Worm (Caenorhabditis elegans) whole organism, young adult: ENCODE data around the gene F22F7.3.

Experiments
- B0035.1 ChIP-seq: sonication (generic microtip); optimal IDR thresholded peaks from 2 replicates; lab custom pipeline; 2016; ENCODE audit warnings: missing genetic modification characterization, mild to moderate bottlenecking, missing compliant biosample characterization, missing genotype, missing genetic modification reagents
- B0261.1 ChIP-seq: sonication (generic microtip); optimal IDR thresholded peaks from 2 replicates; lab custom pipeline; 2016; ENCODE audit warnings: mild to moderate bottlenecking, missing genetic modification characterization, moderate library complexity, missing compliant biosample characterization
- C17E4.6 ChIP-seq: fragments of 200-800 bp; sonication (Bioruptor generic); IDR thresholded peaks from 2 replicates; pipeline ENCODE4 v1.3.6; 2022; ENCODE audit warnings: missing genetic modification reagents, missing genetic modification characterization, missing compliant biosample characterization
- F23B12.7 ChIP-seq: sonication (generic microtip); optimal IDR thresholded peaks from 2 replicates; lab custom pipeline; 2017; ENCODE audit warnings: missing genetic modification characterization, mild to moderate bottlenecking, missing compliant biosample characterization, antibody characterized with exemption, moderate library complexity; ENCODE audit not compliant: insufficient read depth
- F33H1.4 ChIP-seq: fragments of 200-800 bp; sonication (Bioruptor generic); IDR thresholded peaks from 2 replicates; pipeline ENCODE4 v1.3.6; 2022; ENCODE audit warnings: missing genetic modification reagents, missing genetic modification characterization, missing compliant biosample characterization
- F37B4.10 ChIP-seq: fragments of 200-800 bp; sonication (Bioruptor generic); IDR thresholded peaks from 2 replicates; pipeline ENCODE4 v1.3.6; 2022; ENCODE audit warnings: missing genetic modification characterization, missing compliant biosample characterization
- F49E8.2 ChIP-seq: sonication (generic microtip); optimal IDR thresholded peaks from 3 replicates; lab custom pipeline; 2017; ENCODE audit warnings: missing genetic modification characterization, mild to moderate bottlenecking, missing compliant biosample characterization, antibody characterized with exemption, moderate library complexity; ENCODE audit not compliant: insufficient read depth
- K11D2.4 ChIP-seq: fragments of 200-800 bp; sonication (Bioruptor generic); IDR thresholded peaks from 2 replicates; pipeline ENCODE4 v1.3.6; 2022; ENCODE audit warnings: missing genetic modification reagents, missing genetic modification characterization, missing compliant biosample characterization
- T26A5.8 ChIP-seq: sonication (generic microtip); optimal IDR thresholded peaks from 2 replicates; lab custom pipeline; 2016; ENCODE audit warnings: missing genetic modification characterization, missing compliant biosample characterization
- Y53F4B.3 ChIP-seq: fragments of 200-800 bp; sonication (Bioruptor generic); IDR thresholded peaks from 2 replicates; pipeline ENCODE4 v1.3.6; 2022; ENCODE audit warnings: missing genetic modification reagents, missing genetic modification characterization, missing compliant biosample characterization
- Y67H2A.10 ChIP-seq: fragments of 200-800 bp; sonication (Bioruptor generic); conservative IDR thresholded peaks from 2 replicates; pipeline ENCODE4 v1.3.6; 2022; ENCODE audit warnings: missing genetic modification reagents, missing genetic modification characterization, missing compliant biosample characterization
- Y79H2A.3 ChIP-seq: fragments of 200-800 bp; sonication (Bioruptor generic); conservative IDR thresholded peaks from 2 replicates; pipeline ENCODE4 v1.3.6; 2022; ENCODE audit warnings: missing genetic modification reagents, missing genetic modification characterization, missing compliant biosample characterization
- aptf-3 ChIP-seq: fragments of 200-800 bp; sonication (Bioruptor generic); IDR thresholded peaks from 2 replicates; pipeline ENCODE4 v1.3.6; 2022; ENCODE audit warnings: missing genetic modification characterization, missing compliant biosample characterization
- attf-6 ChIP-seq: fragments of 200-800 bp; sonication (Bioruptor generic); IDR thresholded peaks from 2 replicates; pipeline ENCODE4 v1.3.6; 2022; ENCODE audit warnings: missing genetic modification reagents, missing genetic modification characterization, missing compliant biosample characterization
- cebp-1 ChIP-seq, 2 experiments: fragments of 200-800 bp in 1 of 2; sonication (Bioruptor generic) in 1 of 2; sonication (generic microtip) in 1 of 2; IDR thresholded peaks in 1 of 2; optimal IDR thresholded peaks in 1 of 2; 2 replicates each; pipeline versions ENCODE4 v1.3.6 to Lab custom; 2017 to 2022; ENCODE audit warnings: missing compliant biosample characterization in 2 of 2, missing genetic modification characterization in 2 of 2, mild to moderate bottlenecking in 1 of 2, missing genetic modification reagents in 1 of 2, moderate library complexity in 1 of 2
- ceh-100 ChIP-seq: fragments of 200-800 bp; sonication (Bioruptor generic); IDR thresholded peaks from 2 replicates; pipeline ENCODE4 v1.3.6; 2022; ENCODE audit warnings: missing genetic modification reagents, missing genetic modification characterization, missing compliant biosample characterization
- ceh-79 ChIP-seq: sonication (generic microtip); optimal IDR thresholded peaks from 2 replicates; lab custom pipeline; 2017; ENCODE audit warnings: mild to moderate bottlenecking, missing genetic modification characterization, missing compliant biosample characterization
- ceh-91 ChIP-seq: fragments of 200-800 bp; sonication (Bioruptor generic); IDR thresholded peaks from 2 replicates; pipeline ENCODE4 v1.3.6; 2022; ENCODE audit warnings: missing genetic modification reagents, missing genetic modification characterization, missing compliant biosample characterization
- dox-1 ChIP-seq: fragments of 200-800 bp; sonication (Bioruptor generic); IDR thresholded peaks from 2 replicates; pipeline ENCODE4 v1.3.6; 2022; ENCODE audit warnings: missing genetic modification reagents, missing genetic modification characterization, missing compliant biosample characterization
- dpl-1 ChIP-seq: fragments of 150-350 bp; optimal IDR thresholded peaks from 2 replicates; lab custom pipeline; 2014; ENCODE audit warnings: missing biosample characterization, missing genetic modification reagents, missing genetic modification characterization
- efl-1 ChIP-seq: fragments of 150-350 bp; optimal IDR thresholded peaks from 2 replicates; lab custom pipeline; 2014; ENCODE audit warnings: missing biosample characterization, missing genetic modification reagents, missing genetic modification characterization
- hmg-1.2 ChIP-seq: fragments of 200-800 bp; sonication (Bioruptor generic); IDR thresholded peaks from 2 replicates; pipeline ENCODE4 v1.3.6; 2022; ENCODE audit warnings: missing genetic modification reagents, missing genetic modification characterization, missing compliant biosample characterization
- let-607 ChIP-seq, 2 experiments: fragments of 200-800 bp in 1 of 2; sonication (Bioruptor generic) in 1 of 2; sonication (generic microtip) in 1 of 2; optimal IDR thresholded peaks; 2 replicates each; lab custom pipeline; 2016 to 2018; ENCODE audit warnings: mild to moderate bottlenecking in 2 of 2, missing compliant biosample characterization in 2 of 2, missing genetic modification characterization in 2 of 2, moderate library complexity in 2 of 2, missing genotype in 1 of 2
- lin-40 ChIP-seq: sonication (generic microtip); optimal IDR thresholded peaks from 2 replicates; lab custom pipeline; 2016; ENCODE audit warnings: missing genetic modification characterization, mild to moderate bottlenecking, missing compliant biosample characterization, missing genotype, missing genetic modification reagents
- lin-54 ChIP-seq: fragments of 200-800 bp; sonication (Bioruptor generic); optimal IDR thresholded peaks from 2 replicates; lab custom pipeline; 2018; ENCODE audit warnings: mild to moderate bottlenecking, missing genetic modification characterization, missing compliant biosample characterization
- lir-1 ChIP-seq: fragments of 200-800 bp; sonication (Bioruptor generic); conservative IDR thresholded peaks from 2 replicates; pipeline ENCODE4 v1.3.6; 2022; ENCODE audit warnings: missing genetic modification reagents, missing genetic modification characterization, missing compliant biosample characterization
- lsl-1 ChIP-seq: fragments of 200-800 bp; sonication (Bioruptor generic); optimal IDR thresholded peaks from 2 replicates; lab custom pipeline; 2018; ENCODE audit warnings: mild to moderate bottlenecking, missing genetic modification characterization, moderate library complexity, missing compliant biosample characterization
- lsy-27 ChIP-seq: sonication (generic microtip); optimal IDR thresholded peaks from 2 replicates; lab custom pipeline; 2017; ENCODE audit warnings: missing genetic modification characterization, mild to moderate bottlenecking, missing compliant biosample characterization, antibody characterized with exemption, missing genotype, borderline replicate concordance; ENCODE audit not compliant: insufficient read depth
- madf-6 ChIP-seq: fragments of 200-800 bp; sonication (Bioruptor generic); IDR thresholded peaks from 2 replicates; pipeline ENCODE4 v1.3.6; 2022; ENCODE audit warnings: missing genetic modification reagents, missing genetic modification characterization, missing compliant biosample characterization
- nhr-120 ChIP-seq: fragments of 200-800 bp; sonication (Bioruptor generic); IDR thresholded peaks from 2 replicates; pipeline ENCODE4 v1.3.6; 2022; ENCODE audit warnings: missing genetic modification characterization, missing compliant biosample characterization
- nhr-27 ChIP-seq: fragments of 200-800 bp; sonication (Bioruptor generic); optimal IDR thresholded peaks from 2 replicates; lab custom pipeline; 2018; ENCODE audit warnings: mild to moderate bottlenecking, missing genetic modification characterization, moderate library complexity, missing compliant biosample characterization
- nhr-80 ChIP-seq: sonication (generic microtip); optimal IDR thresholded peaks from 2 replicates; lab custom pipeline; 2016; ENCODE audit warnings: missing genetic modification characterization, missing compliant biosample characterization
- pbrm-1 ChIP-seq: fragments of 200-800 bp; sonication (Bioruptor generic); IDR thresholded peaks from 2 replicates; pipeline ENCODE4 v1.3.6; 2022; ENCODE audit warnings: missing genetic modification reagents, missing genetic modification characterization, missing compliant biosample characterization
- rcor-1 ChIP-seq: fragments of 200-800 bp; sonication (Bioruptor generic); IDR thresholded peaks from 2 replicates; pipeline ENCODE4 v1.3.6; 2022; ENCODE audit warnings: missing genetic modification reagents, missing genetic modification characterization, missing compliant biosample characterization
- snpc-1.1 ChIP-seq: sonication (generic microtip); optimal IDR thresholded peaks from 2 replicates; lab custom pipeline; 2017; ENCODE audit warnings: missing genetic modification characterization, mild to moderate bottlenecking, missing compliant biosample characterization, antibody characterized with exemption, moderate library complexity, missing genotype, missing genetic modification reagents; ENCODE audit not compliant: insufficient read depth
- snpc-1.3 ChIP-seq: sonication (generic microtip); optimal IDR thresholded peaks from 2 replicates; lab custom pipeline; 2017; ENCODE audit warnings: missing genetic modification characterization, mild to moderate bottlenecking, missing compliant biosample characterization, antibody characterized with exemption, moderate library complexity, missing genotype, missing genetic modification reagents; ENCODE audit not compliant: insufficient read depth
- snpc-3.4 ChIP-seq: sonication (generic microtip); optimal IDR thresholded peaks from 2 replicates; lab custom pipeline; 2017; ENCODE audit warnings: missing genetic modification characterization, mild to moderate bottlenecking, missing compliant biosample characterization, antibody characterized with exemption, moderate library complexity, missing genotype, missing genetic modification reagents
- snpc-4 ChIP-seq, 5 experiments: fragments of 150-350 bp in 1 of 5; sonication (generic microtip) in 4 of 5; optimal IDR thresholded peaks; 2 replicates each; lab custom pipeline; 2014 to 2018; ENCODE audit warnings: missing genetic modification characterization in 5 of 5, missing biosample characterization in 3 of 5, antibody characterized with exemption in 2 of 5, mild to moderate bottlenecking in 2 of 5, missing compliant biosample characterization in 2 of 5, missing genotype in 2 of 5, moderate library complexity in 2 of 5, missing genetic modification reagents in 1 of 5
- somi-1 ChIP-seq: fragments of 200-800 bp; sonication (Bioruptor generic); optimal IDR thresholded peaks from 2 replicates; lab custom pipeline; 2018; ENCODE audit warnings: mild to moderate bottlenecking, missing genetic modification characterization, missing compliant biosample characterization
- tlf-1 ChIP-seq: fragments of 200-800 bp; sonication (Bioruptor generic); optimal IDR thresholded peaks from 2 replicates; lab custom pipeline; 2018; ENCODE audit warnings: mild to moderate bottlenecking, missing genetic modification characterization, missing compliant biosample characterization
- xnd-1 ChIP-seq: sonication (generic microtip); optimal IDR thresholded peaks from 2 replicates; lab custom pipeline; 2016; ENCODE audit warnings: missing genotype, missing genetic modification reagents, missing genetic modification characterization, missing compliant biosample characterization

F22F7.3 gene

DNA sequence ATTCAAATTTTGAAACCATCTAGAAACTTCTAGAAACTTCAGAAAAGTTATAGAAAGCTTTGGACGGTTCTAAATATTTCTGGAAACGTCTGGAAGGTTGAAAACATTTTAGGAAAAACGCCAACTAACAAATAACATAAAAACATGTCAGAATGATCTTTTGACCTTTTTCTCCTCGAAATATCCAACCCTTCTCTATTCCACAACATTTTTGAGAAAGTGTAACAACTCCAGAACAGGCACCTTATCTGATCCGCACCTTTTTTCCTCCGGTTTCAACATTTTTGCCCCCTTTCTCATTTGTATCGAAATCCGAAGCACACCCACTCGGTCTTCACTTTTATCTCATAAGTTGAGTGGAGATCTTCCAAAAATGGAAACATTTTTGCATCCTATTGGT is at the start of gene F22F7.3:
Gene F22F7.3 (plus strand): TSS at position 301 of the 400 bp plus-strand sequence.
- no peak for TF ChIP-seq K11D2.4
- no peak for TF ChIP-seq hmg-1.2 (GFP tag; lab: Robert Waterston, UW)
- no peak for TF ChIP-seq lir-1
- TF ChIP-seq nhr-120: no peak
- no peak for TF ChIP-seq snpc-1.3
- TF ChIP-seq aptf-3: no peak
- TF ChIP-seq madf-6 (GFP tag; lab: Robert Waterston, UW): no peak
- TF ChIP-seq ceh-100 (GFP tag; lab: Robert Waterston, UW): no peak
- no peak for TF ChIP-seq efl-1 (GFP tag; lab: Kevin White, UChicago)
- TF ChIP-seq somi-1 (GFP tag; lab: Kevin White, UChicago): no peak
- TF ChIP-seq T26A5.8 (tag; lab: Kevin White, UChicago): no peak

DNA sequence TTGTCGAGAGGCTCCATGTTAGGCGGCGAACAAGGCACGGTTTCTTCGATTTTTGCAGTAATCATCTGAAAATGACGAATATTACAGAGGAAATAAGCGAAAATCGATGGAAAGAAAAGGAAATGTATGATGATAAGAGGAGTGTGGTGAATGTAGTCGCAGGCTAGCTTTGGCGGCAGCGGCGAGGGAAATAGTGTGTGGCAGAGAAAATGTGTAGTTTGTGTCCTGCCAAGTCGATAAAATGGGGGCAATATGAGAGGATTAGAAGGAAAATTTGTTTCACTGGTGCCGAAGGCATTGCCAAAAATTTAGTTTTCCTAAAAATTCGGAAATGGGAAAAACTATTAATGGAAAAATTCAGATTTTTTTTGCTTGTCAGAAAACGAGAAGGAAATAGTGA is 43.7 kb upstream of the F22F7.3 start, which contains the start of gene nhr-86:
Gene nhr-86 (minus strand): TSS at position 71 of the 400 bp plus-strand sequence.
- TF ChIP-seq hmg-1.2 (GFP tag; lab: Robert Waterston, UW): peak; percentile 45; the same call in 1 of the 2 replicates
- TF ChIP-seq attf-6 (GFP tag; lab: Robert Waterston, UW): no peak
- no peak for TF ChIP-seq Y53F4B.3 (GFP tag; lab: Robert Waterston, UW)
- no peak for TF ChIP-seq cebp-1 (GFP tag; IDR thresholded peaks at IDR 0.05; lab: Robert Waterston, UW)
- peak; percentile 15 for TF ChIP-seq cebp-1 (tag; optimal IDR thresholded peaks at IDR 0.05; lab: Kevin White, UChicago)
- TF ChIP-seq B0261.1 (tag; lab: Kevin White, UChicago): no peak
- no peak for TF ChIP-seq lir-1
- TF ChIP-seq nhr-27 (tag; lab: Kevin White, UChicago): no peak
- no peak for TF ChIP-seq B0035.1 (tag; lab: Kevin White, UChicago)
- peak; percentile 19 for TF ChIP-seq nhr-80 (tag; lab: Kevin White, UChicago)
- TF ChIP-seq ceh-79: no peak

DNA sequence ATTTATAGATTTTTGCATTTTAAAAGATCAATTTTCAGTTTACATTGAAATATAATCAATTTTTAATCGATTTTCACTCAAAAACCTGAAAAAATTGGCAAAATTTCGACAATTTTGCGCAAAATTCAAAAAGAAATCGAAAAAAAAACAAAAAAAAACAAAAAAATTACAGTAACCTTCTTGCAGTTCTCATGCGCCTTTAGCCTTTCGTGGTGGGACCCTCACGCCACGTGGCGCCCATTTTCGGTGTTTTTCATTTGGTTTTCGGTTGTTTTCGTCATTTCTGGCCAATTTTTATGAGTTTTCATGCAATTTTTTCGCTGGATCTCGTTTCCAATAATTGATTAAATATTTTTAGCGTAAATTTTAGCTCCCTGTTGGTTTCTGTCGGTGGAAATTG is 43.0 kb upstream of the F22F7.3 start:
- TF ChIP-seq nhr-27 (tag; lab: Kevin White, UChicago) (no peak), Y79H2A.3 (no peak), hmg-1.2 (GFP tag; lab: Robert Waterston, UW) (peak; percentile 33; the same call in 1 of the 2 replicates), rcor-1 (GFP tag; lab: Robert Waterston, UW) (0 out of 2 replicates have a peak, but pooled peaks have one; percentile 8), lin-40 (tag; lab: Kevin White, UChicago) (no peak), F33H1.4 (GFP tag; lab: Robert Waterston, UW) (peak; percentile 91), snpc-4 (GFP tag; optimal IDR thresholded peaks at IDR 0.05; lab: Kevin White, UChicago) (peak; percentile 4), snpc-4 (tag; optimal IDR thresholded peaks at IDR 0.05; lab: Kevin White, UChicago) (no peak), lin-54 (peak; percentile 1), F37B4.10 (no peak), madf-6 (GFP tag; lab: Robert Waterston, UW) (peak; percentile 89), snpc-1.3 (peak; percentile 69), snpc-1.1 (peak; percentile 31), snpc-3.4 (peak; percentile 68), lsy-27 (tag; lab: Kevin White, UChicago) (no peak), Y67H2A.10 (GFP tag; lab: Robert Waterston, UW) (0 out of 2 replicates have a peak, but pooled peaks have one; percentile 30), dox-1 (GFP tag; lab: Robert Waterston, UW) (peak; percentile 6; the same call in 1 of the 2 replicates), pbrm-1 (GFP tag; lab: Robert Waterston, UW) (peak; percentile 65), dpl-1 (peak; percentile 67), ceh-91 (peak; percentile 90), let-607 (tag; optimal IDR thresholded peaks at IDR 0.05; lab: Kevin White, UChicago) (peak in 1 of 2 experiments; percentile 63), F23B12.7 (tag; lab: Kevin White, UChicago) (no peak), efl-1 (GFP tag; lab: Kevin White, UChicago) (peak; percentile 89), tlf-1 (GFP tag; lab: Kevin White, UChicago) (peak; percentile 33), F49E8.2 (tag; lab: Kevin White, UChicago) (peak; percentile 51), xnd-1 (tag; lab: Kevin White, UChicago) (peak; percentile 52), lsl-1 (GFP tag; lab: Kevin White, UChicago) (peak; percentile 89), C17E4.6 (GFP tag; lab: Robert Waterston, UW) (peak; percentile 68; the same call in 1 of the 2 replicates)
